Fruit fly (Drosophila melanogaster): ENCODE data around the gene Mco3.

The Mco3 gene

dm6 chr3R:25882606-25883266 is 14.5 kb upstream of the Mco3 start:
- TF ChIP-seq Hr4 (GFP tag; optimal IDR thresholded peaks at IDR 0.05) (peak; percentile 47), CG4318 (GFP tag; optimal IDR thresholded peaks at IDR 0.05) (peak; percentile 39), CG6276 (GFP tag; optimal IDR thresholded peaks at IDR 0.05) (peak; percentile 50), CG11294 (GFP tag; IDR thresholded peaks at IDR 0.05) (no peak), CG34406 (GFP tag; optimal IDR thresholded peaks at IDR 0.05) (no peak), achi (GFP tag; optimal IDR thresholded peaks at IDR 0.05) (peak; percentile 8), Sox15 (GFP tag; optimal IDR thresholded peaks at IDR 0.05) (no peak), salr (GFP tag; optimal IDR thresholded peaks at IDR 0.05) (peak in 1 of 2 experiments; percentile 3), Eip78C (GFP tag) (peak; percentile 58), CG8119 (GFP tag; IDR thresholded peaks at IDR 0.05) (peak; percentile 45; the same call in 2 of the 3 replicates), CG32006 (GFP tag; optimal IDR thresholded peaks at IDR 0.05) (peak; percentile 70)

DNA sequence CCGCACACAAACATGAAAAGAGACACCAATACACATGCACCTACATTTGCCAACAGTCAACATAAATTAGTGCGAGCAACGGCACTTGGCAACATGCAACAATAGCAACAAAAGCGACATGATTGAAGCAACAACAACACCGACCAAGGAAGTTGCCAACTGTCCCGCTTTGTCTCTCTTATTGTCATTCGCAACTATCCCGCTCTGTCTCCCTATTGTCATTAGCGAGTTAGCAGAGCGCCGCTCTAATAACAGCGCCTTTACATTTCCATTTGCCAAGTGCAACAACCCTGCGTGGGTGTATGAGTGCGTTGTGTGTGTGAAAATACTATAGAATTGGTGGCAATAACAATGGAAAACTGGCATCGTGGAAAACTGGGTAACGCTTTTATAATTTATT is 13.4 kb upstream of the Mco3 start:
- peak; percentile 6 for TF ChIP-seq fkh (GFP tag; optimal IDR thresholded peaks at IDR 0.05)
- TF ChIP-seq fd85E (GFP tag; optimal IDR thresholded peaks at IDR 0.05), result no peak

DNA sequence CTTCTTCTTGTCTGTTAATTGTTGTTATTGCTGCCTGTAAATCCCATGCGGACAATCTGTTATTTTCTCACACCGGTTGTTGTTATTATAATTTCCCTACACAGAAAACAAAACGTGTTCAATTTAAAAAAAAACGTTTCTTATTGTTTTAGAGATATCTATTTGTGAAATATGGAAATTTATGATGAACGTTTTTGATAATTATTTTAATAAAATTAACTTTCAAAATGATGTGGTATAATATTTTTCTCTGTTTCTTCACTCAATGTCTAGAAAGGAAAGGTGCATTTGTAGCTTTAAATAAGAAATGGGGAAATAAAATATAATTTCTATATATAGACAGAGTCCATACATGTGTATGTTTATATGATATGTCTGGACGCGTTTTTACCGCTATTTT is 13.0 kb upstream of the Mco3 start:
- TF ChIP-seq salr (GFP tag; optimal IDR thresholded peaks at IDR 0.05) (peak in 1 of 2 experiments; percentile 64), CG6792 (GFP tag; optimal IDR thresholded peaks at IDR 0.05) (peak; percentile 21), CG6808 (GFP tag; optimal IDR thresholded peaks at IDR 0.05) (no peak), fd85E (GFP tag; optimal IDR thresholded peaks at IDR 0.05) (no peak), dsx (GFP tag; optimal IDR thresholded peaks at IDR 0.05; ENCODE audit: poor library complexity, severe bottlenecking) (no peak), Eip78C (GFP tag) (peak; percentile 48), CG10669 (GFP tag; optimal IDR thresholded peaks at IDR 0.05) (peak; percentile 15), CG11294 (GFP tag; IDR thresholded peaks at IDR 0.05) (no peak), CG8119 (GFP tag; IDR thresholded peaks at IDR 0.05) (peak; percentile 79), CG8632 (GFP tag; optimal IDR thresholded peaks at IDR 0.05) (peak; percentile 31), lz (GFP tag; optimal IDR thresholded peaks at IDR 0.05) (peak; percentile 25), Sox102F (GFP tag; optimal IDR thresholded peaks at IDR 0.05) (no peak), esn (GFP tag; optimal IDR thresholded peaks at IDR 0.05) (peak; percentile 55), svp (GFP tag) (peak; percentile 71), Gug (GFP tag; IDR thresholded peaks at IDR 0.05) (peak; percentile 46; the same call in 1 of the 2 replicates), CG3919 (GFP tag; optimal IDR thresholded peaks at IDR 0.05) (no peak), Ets96B (tag; optimal IDR thresholded peaks at IDR 0.05) (peak; percentile 31), CG8319 (GFP tag; optimal IDR thresholded peaks at IDR 0.05) (no peak), Hr38 (GFP tag; optimal IDR thresholded peaks at IDR 0.05) (no peak), Hr4 (GFP tag; optimal IDR thresholded peaks at IDR 0.05) (peak; percentile 50), Hr39 (GFP tag; optimal IDR thresholded peaks at IDR 0.05) (no peak), CG3032 (tag; optimal IDR thresholded peaks at IDR 0.05) (peak; percentile 26), net (GFP tag; optimal IDR thresholded peaks at IDR 0.05) (peak; percentile 56), CG15336 (GFP tag; IDR thresholded peaks at IDR 0.05) (peak; percentile 82), CG32006 (GFP tag; optimal IDR thresholded peaks at IDR 0.05) (peak; percentile 72), fd59A (GFP tag; optimal IDR thresholded peaks at IDR 0.05) (no peak), acj6 (GFP tag; optimal IDR thresholded peaks at IDR 0.05) (peak; percentile 30), Eip75B (GFP tag; optimal IDR thresholded peaks at IDR 0.05) (peak; percentile 11), CG10631 (GFP tag; optimal IDR thresholded peaks at IDR 0.05) (no peak), CG1621 (tag; optimal IDR thresholded peaks at IDR 0.05) (no peak), Smox (GFP tag; optimal IDR thresholded peaks at IDR 0.05) (peak; percentile 39), cyc (GFP tag; optimal IDR thresholded peaks at IDR 0.05) (peak; percentile 31), ss (GFP tag; optimal IDR thresholded peaks at IDR 0.05) (no peak), CG11902 (GFP tag; optimal IDR thresholded peaks at IDR 0.05) (no peak), OdsH (GFP tag; optimal IDR thresholded peaks at IDR 0.05) (peak; percentile 34), Met (GFP tag; optimal IDR thresholded peaks at IDR 0.05) (peak; percentile 55), Eip93F (GFP tag; optimal IDR thresholded peaks at IDR 0.05) (no peak), Blimp-1 (GFP tag; optimal IDR thresholded peaks at IDR 0.05) (no peak), CG11762 (GFP tag; optimal IDR thresholded peaks at IDR 0.05; ENCODE audit: insufficient read depth) (peak; percentile 25), CG6276 (GFP tag; optimal IDR thresholded peaks at IDR 0.05) (peak; percentile 66), CG6854 (GFP tag; optimal IDR thresholded peaks at IDR 0.05) (no peak)

All from whole organism, prepupa.